Worm (Caenorhabditis elegans) whole organism, young adult: ENCODE data around the gene F57E7.4.

Experiments used
- B0019.2 ChIP-seq: fragments of 200-800 bp; sonication (Bioruptor generic); conservative IDR thresholded peaks from 2 replicates; pipeline ENCODE4 v1.3.6; 2022; ENCODE audit warnings: missing genetic modification reagents, missing genetic modification characterization, missing compliant biosample characterization
- B0035.1 ChIP-seq: sonication (generic microtip); optimal IDR thresholded peaks from 2 replicates; lab custom pipeline; 2016; ENCODE audit warnings: missing genetic modification characterization, mild to moderate bottlenecking, missing compliant biosample characterization, missing genotype, missing genetic modification reagents
- F10E7.11 ChIP-seq: sonication (generic microtip); optimal IDR thresholded peaks from 2 replicates; lab custom pipeline; 2017; ENCODE audit warnings: mild to moderate bottlenecking, missing genetic modification characterization, moderate library complexity, missing compliant biosample characterization
- F22D6.2 ChIP-seq: sonication (generic microtip); optimal IDR thresholded peaks from 2 replicates; lab custom pipeline; 2016; ENCODE audit warnings: mild to moderate bottlenecking, missing genetic modification characterization, missing compliant biosample characterization
- F33H1.4 ChIP-seq: fragments of 200-800 bp; sonication (Bioruptor generic); IDR thresholded peaks from 2 replicates; pipeline ENCODE4 v1.3.6; 2022; ENCODE audit warnings: missing genetic modification reagents, missing genetic modification characterization, missing compliant biosample characterization
- F49E8.2 ChIP-seq: sonication (generic microtip); optimal IDR thresholded peaks from 3 replicates; lab custom pipeline; 2017; ENCODE audit warnings: missing genetic modification characterization, mild to moderate bottlenecking, missing compliant biosample characterization, antibody characterized with exemption, moderate library complexity; ENCODE audit not compliant: insufficient read depth
- K11D2.4 ChIP-seq: fragments of 200-800 bp; sonication (Bioruptor generic); IDR thresholded peaks from 2 replicates; pipeline ENCODE4 v1.3.6; 2022; ENCODE audit warnings: missing genetic modification reagents, missing genetic modification characterization, missing compliant biosample characterization
- Y67H2A.10 ChIP-seq: fragments of 200-800 bp; sonication (Bioruptor generic); conservative IDR thresholded peaks from 2 replicates; pipeline ENCODE4 v1.3.6; 2022; ENCODE audit warnings: missing genetic modification reagents, missing genetic modification characterization, missing compliant biosample characterization
- ZK185.1 ChIP-seq: sonication (generic microtip); optimal IDR thresholded peaks from 2 replicates; lab custom pipeline; 2016; ENCODE audit warnings: mild to moderate bottlenecking, missing genetic modification characterization, missing compliant biosample characterization; ENCODE audit not compliant: poor library complexity, severe bottlenecking
- ama-1 ChIP-seq, 3 experiments: fragments of 150-350 bp in 1 of 3; sonication (generic microtip) in 2 of 3; optimal IDR thresholded peaks; 2 replicates each; lab custom pipeline; 2014 to 2018; ENCODE audit warnings: missing biosample characterization in 2 of 3, missing genetic modification characterization in 2 of 3, missing genetic modification reagents in 2 of 3
- aptf-3 ChIP-seq: fragments of 200-800 bp; sonication (Bioruptor generic); IDR thresholded peaks from 2 replicates; pipeline ENCODE4 v1.3.6; 2022; ENCODE audit warnings: missing genetic modification characterization, missing compliant biosample characterization
- dpff-1 ChIP-seq: sonication (generic microtip); optimal IDR thresholded peaks from 2 replicates; lab custom pipeline; 2017; ENCODE audit warnings: mild to moderate bottlenecking, missing genetic modification characterization, missing compliant biosample characterization
- dpl-1 ChIP-seq: fragments of 150-350 bp; optimal IDR thresholded peaks from 2 replicates; lab custom pipeline; 2014; ENCODE audit warnings: missing biosample characterization, missing genetic modification reagents, missing genetic modification characterization
- egl-18 ChIP-seq: fragments of 200-800 bp; sonication (Bioruptor generic); IDR thresholded peaks from 2 replicates; pipeline ENCODE4 v1.3.6; 2022; ENCODE audit warnings: missing genetic modification reagents, missing genetic modification characterization, missing compliant biosample characterization
- gei-17 ChIP-seq: fragments of 200-800 bp; sonication (Bioruptor generic); optimal IDR thresholded peaks from 2 replicates; lab custom pipeline; 2018; ENCODE audit warnings: mild to moderate bottlenecking, missing genetic modification characterization, missing compliant biosample characterization
- him-1 ChIP-seq: sonication (generic microtip); optimal IDR thresholded peaks from 2 replicates; lab custom pipeline; 2016; ENCODE audit warnings: missing genotype, missing genetic modification reagents, missing genetic modification characterization, missing compliant biosample characterization
- hmg-20 ChIP-seq: fragments of 200-800 bp; sonication (Bioruptor generic); IDR thresholded peaks from 2 replicates; pipeline ENCODE4 v1.3.6; 2022; ENCODE audit warnings: missing genetic modification reagents, missing genetic modification characterization, missing compliant biosample characterization
- hsf-1 ChIP-seq: fragments of 200-800 bp; sonication (Bioruptor generic); IDR thresholded peaks from 2 replicates; pipeline ENCODE4 v1.3.6; 2022; ENCODE audit warnings: missing genetic modification reagents, missing genetic modification characterization, missing compliant biosample characterization
- let-607 ChIP-seq, 2 experiments: fragments of 200-800 bp in 1 of 2; sonication (Bioruptor generic) in 1 of 2; sonication (generic microtip) in 1 of 2; optimal IDR thresholded peaks; 2 replicates each; lab custom pipeline; 2016 to 2018; ENCODE audit warnings: mild to moderate bottlenecking in 2 of 2, missing compliant biosample characterization in 2 of 2, missing genetic modification characterization in 2 of 2, moderate library complexity in 2 of 2, missing genotype in 1 of 2
- lin-26 ChIP-seq: fragments of 200-800 bp; sonication (Bioruptor generic); IDR thresholded peaks from 2 replicates; pipeline ENCODE4 v1.3.6; 2022; ENCODE audit warnings: missing genetic modification reagents, missing genetic modification characterization, missing compliant biosample characterization
- madf-10 ChIP-seq: sonication (generic microtip); optimal IDR thresholded peaks from 2 replicates; lab custom pipeline; 2016; ENCODE audit warnings: mild to moderate bottlenecking, missing genetic modification characterization, missing compliant biosample characterization
- nfya-1 ChIP-seq: sonication (generic microtip); optimal IDR thresholded peaks from 2 replicates; lab custom pipeline; 2017; ENCODE audit warnings: antibody characterized with exemption, missing compliant biosample characterization, missing genetic modification characterization, borderline replicate concordance; ENCODE audit not compliant: insufficient read depth
- nhr-90 ChIP-seq: sonication (generic microtip); optimal IDR thresholded peaks from 2 replicates; lab custom pipeline; 2016; ENCODE audit warnings: missing genotype, mild to moderate bottlenecking, missing genetic modification characterization, missing compliant biosample characterization
- pbrm-1 ChIP-seq: fragments of 200-800 bp; sonication (Bioruptor generic); IDR thresholded peaks from 2 replicates; pipeline ENCODE4 v1.3.6; 2022; ENCODE audit warnings: missing genetic modification reagents, missing genetic modification characterization, missing compliant biosample characterization
- rcor-1 ChIP-seq: fragments of 200-800 bp; sonication (Bioruptor generic); IDR thresholded peaks from 2 replicates; pipeline ENCODE4 v1.3.6; 2022; ENCODE audit warnings: missing genetic modification reagents, missing genetic modification characterization, missing compliant biosample characterization
- rpc-1 ChIP-seq, 2 experiments: fragments of 150-350 bp in 1 of 2; sonication (generic microtip) in 1 of 2; optimal IDR thresholded peaks; 2 replicates each; lab custom pipeline; 2014 to 2018; ENCODE audit warnings: missing biosample characterization in 1 of 2, missing genetic modification characterization in 1 of 2, missing genetic modification reagents in 1 of 2, missing genotype in 1 of 2
- sea-2 ChIP-seq: fragments of 200-800 bp; sonication (Bioruptor generic); IDR thresholded peaks from 2 replicates; pipeline ENCODE4 v1.3.6; 2022; ENCODE audit warnings: missing genetic modification characterization, missing compliant biosample characterization
- snpc-1.1 ChIP-seq: sonication (generic microtip); optimal IDR thresholded peaks from 2 replicates; lab custom pipeline; 2017; ENCODE audit warnings: missing genetic modification characterization, mild to moderate bottlenecking, missing compliant biosample characterization, antibody characterized with exemption, moderate library complexity, missing genotype, missing genetic modification reagents; ENCODE audit not compliant: insufficient read depth
- snpc-4 ChIP-seq, 5 experiments: fragments of 150-350 bp in 1 of 5; sonication (generic microtip) in 4 of 5; optimal IDR thresholded peaks; 2 replicates each; lab custom pipeline; 2014 to 2018; ENCODE audit warnings: missing genetic modification characterization in 5 of 5, missing biosample characterization in 3 of 5, antibody characterized with exemption in 2 of 5, mild to moderate bottlenecking in 2 of 5, missing compliant biosample characterization in 2 of 5, missing genotype in 2 of 5, moderate library complexity in 2 of 5, missing genetic modification reagents in 1 of 5
- sptf-2 ChIP-seq: fragments of 200-800 bp; sonication (Bioruptor generic); optimal IDR thresholded peaks from 2 replicates; lab custom pipeline; 2018; ENCODE audit warnings: mild to moderate bottlenecking, missing genetic modification characterization, missing compliant biosample characterization
- ztf-28 ChIP-seq: fragments of 200-800 bp; sonication (Bioruptor generic); IDR thresholded peaks from 2 replicates; pipeline ENCODE4 v1.3.6; 2022; ENCODE audit warnings: missing genetic modification reagents, missing genetic modification characterization, missing compliant biosample characterization
- ztf-3 ChIP-seq: fragments of 200-800 bp; sonication (Bioruptor generic); optimal IDR thresholded peaks from 2 replicates; lab custom pipeline; 2018; ENCODE audit warnings: mild to moderate bottlenecking, missing genetic modification characterization, missing compliant biosample characterization
- ztf-6 ChIP-seq: fragments of 200-800 bp; sonication (Bioruptor generic); IDR thresholded peaks from 2 replicates; pipeline ENCODE4 v1.3.6; 2022; ENCODE audit warnings: missing genetic modification reagents, missing genetic modification characterization, missing compliant biosample characterization

The F57E7.4 gene

DNA sequence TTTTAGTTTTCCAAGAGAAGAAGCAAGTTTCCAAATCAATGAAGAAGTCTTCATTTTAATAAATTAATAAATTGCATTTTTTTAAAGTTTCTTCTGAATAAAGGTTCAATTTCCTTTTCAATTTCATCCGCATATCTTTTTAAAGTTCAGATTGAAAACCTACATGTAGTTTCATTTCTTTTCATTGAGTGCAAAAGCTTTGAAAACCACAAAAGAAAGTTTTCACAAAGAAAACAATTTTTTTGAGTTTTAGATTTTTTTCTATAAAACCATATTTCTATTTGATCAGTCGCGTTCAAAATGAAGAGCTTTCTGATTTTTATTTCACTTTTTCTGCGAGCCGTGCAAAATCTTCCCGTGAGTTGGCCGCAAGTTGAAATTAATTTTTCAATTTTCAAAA lies 35.1 kb downstream of the F57E7.4 start, which contains the start of gene T08G3.6:
T08G3.6 (plus strand) TSS at position 301 of the 400 bp plus-strand sequence.
- TF ChIP-seq ama-1 (optimal IDR thresholded peaks at IDR 0.05; lab: Kevin White, UChicago) (no peak), ama-1 (GFP tag; optimal IDR thresholded peaks at IDR 0.05; lab: Kevin White, UChicago) (no peak), hmg-20 (GFP tag; lab: Robert Waterston, UW) (no peak), dpl-1 (GFP tag; lab: Kevin White, UChicago) (no peak), K11D2.4 (GFP tag; lab: Robert Waterston, UW) (no peak), egl-18 (GFP tag; lab: Robert Waterston, UW) (no peak), sptf-2 (GFP tag; lab: Kevin White, UChicago) (no peak)

DNA sequence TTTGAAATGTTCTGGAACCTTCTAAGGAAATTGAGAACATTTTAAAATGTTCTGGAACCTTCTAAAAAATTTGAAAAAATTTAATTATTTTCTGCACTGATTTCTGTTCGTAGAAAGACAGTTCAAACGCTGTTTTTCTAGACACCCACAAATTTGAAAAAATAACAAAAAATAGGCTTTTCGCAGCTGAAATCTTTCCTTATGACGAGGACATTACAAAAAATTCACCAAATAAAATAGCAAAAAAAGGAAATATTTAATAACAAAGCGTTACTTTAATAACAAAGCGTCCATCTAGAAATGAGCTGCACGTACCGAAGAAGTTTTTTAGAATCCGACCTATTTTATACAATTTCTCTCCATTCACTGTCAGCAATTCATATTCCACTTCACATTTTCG lies 37.2 kb downstream of the F57E7.4 start, which contains the start of gene srh-141:
srh-141 (plus strand) TSS at position 301 of the 400 bp plus-strand sequence.
- TF ChIP-seq snpc-1.1 (tag; lab: Kevin White, UChicago) = no peak
- no peak for TF ChIP-seq nhr-90 (tag; lab: Kevin White, UChicago)
- TF ChIP-seq hsf-1 (GFP tag; lab: Robert Waterston, UW) = no peak
- TF ChIP-seq rpc-1 (optimal IDR thresholded peaks at IDR 0.05; lab: Kevin White, UChicago) = no peak
- no peak for TF ChIP-seq rpc-1 (tag; optimal IDR thresholded peaks at IDR 0.05; lab: Kevin White, UChicago)
- no peak for TF ChIP-seq F49E8.2 (tag; lab: Kevin White, UChicago)
- TF ChIP-seq F22D6.2 = no peak
- TF ChIP-seq pbrm-1 (GFP tag; lab: Robert Waterston, UW) = no peak
- no peak for TF ChIP-seq him-1
- no peak for TF ChIP-seq rcor-1 (GFP tag; lab: Robert Waterston, UW)
- TF ChIP-seq let-607 (tag; optimal IDR thresholded peaks at IDR 0.05; lab: Kevin White, UChicago) = no peak
- TF ChIP-seq, all 124 proteins: peak for 0

DNA sequence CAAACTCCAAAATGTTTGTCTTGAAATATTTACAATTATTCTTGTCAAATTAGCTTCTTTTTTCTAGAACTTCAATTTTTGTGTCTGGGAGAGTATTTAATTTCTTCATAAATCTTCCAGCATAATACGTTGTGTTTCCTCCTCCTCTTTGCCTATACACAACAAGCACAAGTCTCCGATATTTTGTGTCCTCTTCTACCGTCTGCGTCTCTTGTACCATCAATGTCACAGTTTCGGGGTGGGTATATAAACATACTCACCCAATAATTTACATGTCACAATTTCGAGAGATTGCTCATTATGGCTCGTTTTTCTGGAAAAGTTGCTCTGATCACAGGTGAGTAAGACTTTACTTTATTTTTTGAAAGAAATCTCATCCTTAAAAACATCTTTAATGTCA lies 43.3 kb downstream of the F57E7.4 start, which contains the start of gene F26D2.15:
F26D2.15 (plus strand) TSS at position 301 of the 400 bp plus-strand sequence.
- TF ChIP-seq snpc-4 (GFP tag; optimal IDR thresholded peaks at IDR 0.05; lab: Kevin White, UChicago) = no peak
- no peak for TF ChIP-seq snpc-4 (tag; optimal IDR thresholded peaks at IDR 0.05; lab: Kevin White, UChicago)
- TF ChIP-seq ZK185.1 = no peak
- TF ChIP-seq let-607 (tag; optimal IDR thresholded peaks at IDR 0.05; lab: Kevin White, UChicago) = no peak
- no peak for TF ChIP-seq dpff-1
- no peak for TF ChIP-seq gei-17
- no peak for TF ChIP-seq ztf-3 (GFP tag; lab: Kevin White, UChicago)
- TF ChIP-seq nfya-1 (tag; lab: Kevin White, UChicago) = no peak
- TF ChIP-seq egl-18 (GFP tag; lab: Robert Waterston, UW) = no peak
- TF ChIP-seq lin-26 = no peak
- TF ChIP-seq sea-2 = no peak
- TF ChIP-seq F10E7.11 = no peak
- TF ChIP-seq Y67H2A.10 (GFP tag; lab: Robert Waterston, UW) = no peak
- no peak for TF ChIP-seq ztf-6
- no peak for TF ChIP-seq aptf-3
- no peak for TF ChIP-seq ztf-28 (GFP tag; lab: Robert Waterston, UW)
- no peak for TF ChIP-seq madf-10 (tag; lab: Kevin White, UChicago)
- no peak for TF ChIP-seq F33H1.4 (GFP tag; lab: Robert Waterston, UW)
- TF ChIP-seq B0019.2 (GFP tag; lab: Robert Waterston, UW) = no peak
- no peak for TF ChIP-seq B0035.1 (tag; lab: Kevin White, UChicago)
- TF ChIP-seq, all 124 proteins: peak for 0
